Worm (Caenorhabditis elegans) whole organism, L2 larva: ENCODE results near the gene fbxa-39.

Source experiments
- C34F6.9 ChIP-seq: fragments of 150-350 bp; optimal IDR thresholded peaks from 2 replicates; lab custom pipeline; 2014; ENCODE audit warnings: missing biosample characterization, missing genetic modification characterization
- F13H6.1 ChIP-seq: sonication (generic microtip); optimal IDR thresholded peaks from 2 replicates; lab custom pipeline; 2016; ENCODE audit warnings: missing genetic modification characterization, missing compliant biosample characterization
- R02D3.7 ChIP-seq: fragments of 150-350 bp; optimal IDR thresholded peaks from 2 replicates; lab custom pipeline; 2014; ENCODE audit warnings: missing biosample characterization, missing genetic modification characterization
- Y55F3AM.14 ChIP-seq: fragments of 200-800 bp; sonication (Bioruptor generic); optimal IDR thresholded peaks from 2 replicates; lab custom pipeline; 2018; ENCODE audit warnings: mild to moderate bottlenecking, missing genetic modification characterization, missing compliant biosample characterization
- ZK546.5 ChIP-seq: sonication (generic microtip); optimal IDR thresholded peaks from 2 replicates; lab custom pipeline; 2017; ENCODE audit warnings: missing biosample characterization, missing genetic modification characterization
- alr-1 ChIP-seq: fragments of 150-350 bp; optimal IDR thresholded peaks from 2 replicates; lab custom pipeline; 2014; ENCODE audit warnings: missing biosample characterization, missing genetic modification characterization
- aly-2 ChIP-seq: fragments of 150-350 bp; optimal IDR thresholded peaks from 2 replicates; lab custom pipeline; 2014; ENCODE audit warnings: missing biosample characterization, missing genetic modification characterization
- blmp-1 ChIP-seq: sonication (generic microtip); optimal IDR thresholded peaks from 2 replicates; lab custom pipeline; 2017; ENCODE audit warnings: missing genetic modification characterization, mild to moderate bottlenecking, missing compliant biosample characterization, antibody characterized with exemption, moderate library complexity; ENCODE audit not compliant: insufficient read depth
- dmd-4 ChIP-seq: sonication (generic microtip); optimal IDR thresholded peaks from 2 replicates; lab custom pipeline; 2017; ENCODE audit warnings: missing biosample characterization, missing genetic modification characterization
- elt-1 ChIP-seq: fragments of 150-350 bp; optimal IDR thresholded peaks from 2 replicates; lab custom pipeline; 2014; ENCODE audit warnings: missing biosample characterization, missing genetic modification characterization
- fos-1 ChIP-seq: fragments of 150-350 bp; optimal IDR thresholded peaks from 2 replicates; lab custom pipeline; 2014; ENCODE audit warnings: missing biosample characterization, missing genetic modification characterization
- gmeb-1 ChIP-seq: fragments of 150-350 bp; optimal IDR thresholded peaks from 2 replicates; lab custom pipeline; 2014; ENCODE audit warnings: missing biosample characterization, missing genetic modification characterization
- lin-11 ChIP-seq: fragments of 150-350 bp; sonication (generic microtip); optimal IDR thresholded peaks from 2 replicates; lab custom pipeline; 2014; ENCODE audit warnings: missing biosample characterization, missing genetic modification characterization, inconsistent platforms, mixed read lengths
- lin-13 ChIP-seq: fragments of 150-350 bp; optimal IDR thresholded peaks from 2 replicates; lab custom pipeline; 2014; ENCODE audit warnings: missing biosample characterization, missing genetic modification reagents, missing genetic modification characterization
- lsy-2 ChIP-seq, 2 experiments: fragments of 150-350 bp in 1 of 2; sonication (generic microtip) in 1 of 2; optimal IDR thresholded peaks; 2 replicates each; lab custom pipeline; 2014 to 2017; ENCODE audit warnings: missing biosample characterization in 2 of 2, missing genetic modification characterization in 2 of 2
- mab-5 ChIP-seq: fragments of 150-350 bp; optimal IDR thresholded peaks from 2 replicates; lab custom pipeline; 2014; ENCODE audit warnings: missing biosample characterization, missing genetic modification characterization
- mdl-1 ChIP-seq, 2 experiments: fragments of 150-350 bp in 1 of 2; sonication (generic microtip) in 1 of 2; optimal IDR thresholded peaks; 2 replicates each; lab custom pipeline; 2017; ENCODE audit warnings: missing biosample characterization in 2 of 2, missing genetic modification characterization in 2 of 2
- nhr-11 ChIP-seq: fragments of 150-350 bp; optimal IDR thresholded peaks from 2 replicates; lab custom pipeline; 2014; ENCODE audit warnings: missing biosample characterization, missing genetic modification characterization
- nhr-12 ChIP-seq: fragments of 150-350 bp; optimal IDR thresholded peaks from 2 replicates; lab custom pipeline; 2014; ENCODE audit warnings: missing biosample characterization, missing genetic modification characterization
- nhr-129 ChIP-seq: fragments of 150-350 bp; optimal IDR thresholded peaks from 2 replicates; lab custom pipeline; 2014; ENCODE audit warnings: missing biosample characterization, missing genetic modification characterization
- nhr-21 ChIP-seq: fragments of 150-350 bp; optimal IDR thresholded peaks from 2 replicates; lab custom pipeline; 2014; ENCODE audit warnings: missing biosample characterization, missing genetic modification characterization
- nhr-6 ChIP-seq: fragments of 150-350 bp; optimal IDR thresholded peaks from 2 replicates; lab custom pipeline; 2014; ENCODE audit warnings: missing biosample characterization, missing genetic modification characterization
- nhr-77 ChIP-seq: fragments of 150-350 bp; optimal IDR thresholded peaks from 2 replicates; lab custom pipeline; 2014; ENCODE audit warnings: missing biosample characterization, missing genetic modification characterization
- skn-1 ChIP-seq: sonication (generic microtip); optimal IDR thresholded peaks from 2 replicates; lab custom pipeline; 2017; ENCODE audit warnings: missing biosample characterization, missing genetic modification characterization
- snpc-4 ChIP-seq: fragments of 150-350 bp; optimal IDR thresholded peaks from 2 replicates; lab custom pipeline; 2014; ENCODE audit warnings: missing biosample characterization, missing genetic modification characterization
- unc-39 ChIP-seq: fragments of 150-350 bp; optimal IDR thresholded peaks from 2 replicates; lab custom pipeline; 2014; ENCODE audit warnings: missing biosample characterization, missing genetic modification characterization
- unc-55 ChIP-seq: fragments of 150-350 bp; sonication (generic microtip); optimal IDR thresholded peaks from 3 replicates; lab custom pipeline; 2014; ENCODE audit warnings: missing biosample characterization, missing genetic modification reagents, missing genetic modification characterization
- unc-62 ChIP-seq: fragments of 150-350 bp; optimal IDR thresholded peaks from 2 replicates; lab custom pipeline; 2014; ENCODE audit warnings: missing biosample characterization, missing genetic modification reagents, missing genetic modification characterization
- zag-1 ChIP-seq: fragments of 150-350 bp; optimal IDR thresholded peaks from 2 replicates; lab custom pipeline; 2014; ENCODE audit warnings: missing biosample characterization, missing genetic modification characterization
- ztf-11 ChIP-seq: sonication (generic microtip); optimal IDR thresholded peaks from 2 replicates; lab custom pipeline; 2017; ENCODE audit warnings: missing biosample characterization, missing genetic modification characterization

fbxa-39 gene

DNA sequence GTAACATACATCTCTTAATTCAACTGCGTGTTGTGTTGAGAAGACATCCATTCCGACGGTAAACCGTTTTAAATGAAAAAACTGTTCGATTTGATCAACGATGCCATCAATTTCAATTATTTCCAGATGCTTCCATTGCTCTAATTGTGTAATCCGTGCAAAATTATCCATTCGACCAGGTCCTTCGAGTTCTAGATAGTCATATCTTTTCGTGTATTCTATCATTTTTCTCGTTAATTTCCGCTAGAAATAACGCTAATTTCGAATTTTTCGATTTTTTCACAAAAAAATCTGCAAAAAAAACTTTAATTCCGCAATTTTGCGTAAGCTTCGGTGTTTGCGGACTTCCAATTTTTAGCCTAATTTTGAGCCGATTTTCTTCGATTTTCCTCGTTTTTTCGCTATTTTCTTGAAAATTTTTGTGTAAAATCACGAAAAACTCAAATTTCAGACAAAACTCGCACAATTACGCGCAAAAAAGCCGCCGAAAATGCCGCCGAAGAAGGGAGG lies 41.2 kb downstream of the fbxa-39 start, which contains the start of the genes fbxa-66 and iffb-1:
TSS of gene fbxa-66 (minus strand) at position 51 of the 510 bp plus-strand sequence.
TSS of gene iffb-1 (plus strand) at position 452 of the 510 bp plus-strand sequence.
- no peak for TF ChIP-seq nhr-12 (tag; lab: Kevin White, UChicago)
- TF ChIP-seq unc-39 (tag; lab: Kevin White, UChicago), result no peak
- peak; percentile 47 for TF ChIP-seq unc-55
- peak; percentile 23 for TF ChIP-seq gmeb-1 (tag; lab: Kevin White, UChicago)
- peak; percentile 25 for TF ChIP-seq C34F6.9 (tag; lab: Kevin White, UChicago)
- TF ChIP-seq elt-1 (tag; lab: Kevin White, UChicago), result no peak
- TF ChIP-seq nhr-129 (tag; lab: Kevin White, UChicago), result no peak
- no peak for TF ChIP-seq mdl-1 (tag; optimal IDR thresholded peaks at IDR 0.05; lab: Kevin White, UChicago)
- TF ChIP-seq lsy-2 (tag; optimal IDR thresholded peaks at IDR 0.05; lab: Kevin White, UChicago), result peak; percentile 18 to 46
- TF ChIP-seq lin-13, result peak; percentile 5

DNA sequence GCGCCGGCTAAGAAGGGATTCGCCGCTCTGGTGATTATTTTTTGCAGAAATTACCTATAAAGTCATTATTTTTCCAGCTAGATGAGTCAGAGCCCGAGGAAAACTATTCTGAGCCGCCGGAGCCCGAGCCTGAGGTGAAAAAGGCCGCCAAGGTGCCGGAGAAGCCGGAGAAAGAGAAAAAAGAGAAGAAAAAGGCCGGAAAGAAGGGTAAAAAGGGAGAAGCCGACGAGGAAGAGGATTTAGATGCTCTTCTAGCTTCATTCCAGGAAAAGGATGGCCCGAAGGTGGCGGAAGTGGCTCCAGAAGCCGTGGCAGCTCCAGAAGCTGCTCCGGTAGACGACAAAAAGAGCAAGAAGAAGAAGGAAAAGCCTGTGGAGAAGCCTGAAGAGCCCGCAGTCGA lies 41.8 kb downstream of the fbxa-39 start:
- TF ChIP-seq nhr-6, result no peak
- TF ChIP-seq F13H6.1 (tag; lab: Kevin White, UChicago), result no peak
- TF ChIP-seq, all 48 proteins: peak for 0

DNA sequence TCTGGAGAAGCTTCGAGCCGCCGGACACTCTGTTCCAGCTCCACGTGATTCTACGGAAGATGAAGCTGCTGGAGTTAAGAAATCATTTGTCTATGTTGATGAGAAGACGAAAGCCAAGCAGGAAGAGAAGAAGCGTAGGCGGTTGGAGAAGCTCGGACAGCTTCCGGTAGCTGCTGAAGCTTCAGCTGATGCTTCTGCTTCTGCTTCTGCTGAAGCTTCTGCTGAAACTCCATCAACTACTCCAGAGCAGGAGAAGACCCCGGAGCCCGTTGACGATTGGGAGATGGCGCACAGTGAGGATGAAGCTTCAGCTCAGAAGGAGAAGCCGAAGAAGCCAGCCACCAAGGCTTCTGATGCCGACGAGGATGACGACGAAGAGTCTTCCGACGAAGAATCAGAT lies 43.6 kb downstream of the fbxa-39 start:
- TF ChIP-seq nhr-12 (tag; lab: Kevin White, UChicago), result no peak
- TF ChIP-seq nhr-21 (tag; lab: Kevin White, UChicago), result no peak
- no peak for TF ChIP-seq unc-39 (tag; lab: Kevin White, UChicago)
- TF ChIP-seq unc-55, result no peak
- TF ChIP-seq dmd-4 (tag; lab: Kevin White, UChicago), result no peak
- TF ChIP-seq ZK546.5 (tag; lab: Kevin White, UChicago), result no peak
- no peak for TF ChIP-seq nhr-11
- no peak for TF ChIP-seq ztf-11 (tag; lab: Kevin White, UChicago)

ce11 chrIII:2324703-2325102 lies 51.9 kb downstream of the fbxa-39 start:
- no peak for TF ChIP-seq aly-2 (tag; lab: Kevin White, UChicago)
- TF ChIP-seq mdl-1 (tag; optimal IDR thresholded peaks at IDR 0.05; lab: Kevin White, UChicago), result no peak
- no peak for TF ChIP-seq skn-1 (tag; lab: Kevin White, UChicago)
- TF ChIP-seq blmp-1 (tag; lab: Kevin White, UChicago), result no peak
- no peak for TF ChIP-seq fos-1 (tag; lab: Kevin White, UChicago)
- no peak for TF ChIP-seq unc-39 (tag; lab: Kevin White, UChicago)
- no peak for TF ChIP-seq snpc-4
- no peak for TF ChIP-seq nhr-129 (tag; lab: Kevin White, UChicago)
- TF ChIP-seq nhr-6, result no peak
- TF ChIP-seq nhr-77, result no peak
- no peak for TF ChIP-seq elt-1 (tag; lab: Kevin White, UChicago)
- TF ChIP-seq nhr-11, result no peak
- TF ChIP-seq alr-1, result no peak
- no peak for TF ChIP-seq Y55F3AM.14 (GFP tag; lab: Kevin White, UChicago)
- TF ChIP-seq mab-5, result no peak
- TF ChIP-seq zag-1 (tag; lab: Kevin White, UChicago), result no peak
- TF ChIP-seq R02D3.7 (tag; lab: Kevin White, UChicago), result no peak
- no peak for TF ChIP-seq unc-62
- no peak for TF ChIP-seq lin-11 (tag; lab: Kevin White, UChicago)
